Worm (Caenorhabditis elegans): ENCODE data around the gene C09E7.11.

Gene C09E7.11

ce11 chrIII:6525557-6525956 lies 5.6 kb upstream of the C09E7.11 start, which contains the start of gene oig-1:
TSS of gene oig-1 (minus strand) at chrIII:6525657.
- no peak for TF ChIP-seq somi-1 (GFP tag; optimal IDR thresholded peaks at IDR 0.05)
- TF ChIP-seq ccch-3 (GFP tag; optimal IDR thresholded peaks at IDR 0.05): no peak
- TF ChIP-seq lin-35 (GFP tag; optimal IDR thresholded peaks at IDR 0.05): no peak
- TF ChIP-seq zfh-2 (GFP tag; conservative IDR thresholded peaks at IDR 0.05): no peak
- no peak for TF ChIP-seq Y53G8AR.9 (GFP tag; conservative IDR thresholded peaks at IDR 0.05)
- TF ChIP-seq let-607 (tag; optimal IDR thresholded peaks at IDR 0.05): no peak
- TF ChIP-seq Y56A3A.18 (GFP tag; IDR thresholded peaks at IDR 0.05): no peak
- no peak for TF ChIP-seq dpff-1 (tag; optimal IDR thresholded peaks at IDR 0.05)
- TF ChIP-seq F52B5.7 (tag; optimal IDR thresholded peaks at IDR 0.05): no peak
- TF ChIP-seq repo-1 (tag; optimal IDR thresholded peaks at IDR 0.05): no peak
- TF ChIP-seq hrde-1 (tag; optimal IDR thresholded peaks at IDR 0.05; ENCODE audit: borderline replicate concordance): no peak
- no peak for TF ChIP-seq ceh-79 (tag; optimal IDR thresholded peaks at IDR 0.05)
- TF ChIP-seq ceh-27 (GFP tag; optimal IDR thresholded peaks at IDR 0.05): no peak

DNA sequence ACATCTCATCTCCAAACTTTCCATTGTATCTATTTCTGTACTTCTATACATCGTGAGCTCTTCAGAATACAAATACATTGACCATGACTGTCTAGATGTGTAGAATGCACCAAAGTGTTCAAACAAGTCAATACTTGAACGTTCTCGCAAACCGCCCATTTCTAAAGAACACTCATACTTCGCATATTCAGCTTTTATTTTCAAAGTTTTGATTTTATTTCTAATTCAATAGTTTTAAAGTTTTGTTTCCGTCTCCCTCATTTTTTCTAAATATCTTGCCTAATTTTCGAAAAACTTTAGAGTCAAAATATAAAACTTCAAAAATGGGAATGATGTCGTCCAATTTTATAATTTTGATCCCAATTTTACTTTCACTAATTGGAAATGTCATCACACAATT lies 3.3 kb upstream of the C09E7.11 start, which contains the start of gene pqn-10:
Gene pqn-10, plus strand, starts transcription at position 301 of the 400 bp plus-strand sequence.
- TF ChIP-seq F57A8.1 (GFP tag; optimal IDR thresholded peaks at IDR 0.05): no peak
- no peak for TF ChIP-seq Y67H2A.10 (GFP tag; conservative IDR thresholded peaks at IDR 0.05)
- no peak for TF ChIP-seq lin-54 (GFP tag; optimal IDR thresholded peaks at IDR 0.05)
- TF ChIP-seq dox-1 (GFP tag; IDR thresholded peaks at IDR 0.05): no peak
- TF ChIP-seq cebp-2 (GFP tag; IDR thresholded peaks at IDR 0.05): no peak
- no peak for TF ChIP-seq egrh-3 (GFP tag; IDR thresholded peaks at IDR 0.05)
- no peak for TF ChIP-seq F23B12.7 (tag; optimal IDR thresholded peaks at IDR 0.05; ENCODE audit: insufficient read depth)
- TF ChIP-seq nfya-1 (tag; optimal IDR thresholded peaks at IDR 0.05; ENCODE audit: borderline replicate concordance, insufficient read depth): no peak
- TF ChIP-seq lag-1 (GFP tag; IDR thresholded peaks at IDR 0.05): no peak
- TF ChIP-seq snpc-1.3 (tag; optimal IDR thresholded peaks at IDR 0.05; ENCODE audit: insufficient read depth): no peak
- no peak for TF ChIP-seq B0035.1 (tag; optimal IDR thresholded peaks at IDR 0.05)

- TF ChIP-seq hsf-1 (GFP tag; IDR thresholded peaks at IDR 0.05) (no peak), snpc-1.3 (tag; optimal IDR thresholded peaks at IDR 0.05; ENCODE audit: insufficient read depth) (no peak), tbx-9 (tag; optimal IDR thresholded peaks at IDR 0.05; ENCODE audit: borderline replicate concordance) (no peak), nfya-1 (tag; optimal IDR thresholded peaks at IDR 0.05; ENCODE audit: borderline replicate concordance, insufficient read depth) (no peak), hrde-1 (tag; optimal IDR thresholded peaks at IDR 0.05; ENCODE audit: borderline replicate concordance) (no peak), dpff-1 (tag; optimal IDR thresholded peaks at IDR 0.05) (no peak), ztf-3 (GFP tag; optimal IDR thresholded peaks at IDR 0.05) (no peak), F57C9.4 (tag; optimal IDR thresholded peaks at IDR 0.05) (no peak), ekl-4 (GFP tag; IDR thresholded peaks at IDR 0.05) (no peak), gei-17 (GFP tag; optimal IDR thresholded peaks at IDR 0.05) (no peak), athp-1 (tag; optimal IDR thresholded peaks at IDR 0.05) (no peak), egrh-3 (GFP tag; IDR thresholded peaks at IDR 0.05) (no peak), bed-1 (GFP tag; IDR thresholded peaks at IDR 0.05) (no peak)
Observed at ce11 chrIII:6532647-6533046, 1.4 kb downstream of the C09E7.11 start, which contains the start of gene srxa-5. TSS of gene srxa-5 (plus strand) at chrIII:6532947.

DNA sequence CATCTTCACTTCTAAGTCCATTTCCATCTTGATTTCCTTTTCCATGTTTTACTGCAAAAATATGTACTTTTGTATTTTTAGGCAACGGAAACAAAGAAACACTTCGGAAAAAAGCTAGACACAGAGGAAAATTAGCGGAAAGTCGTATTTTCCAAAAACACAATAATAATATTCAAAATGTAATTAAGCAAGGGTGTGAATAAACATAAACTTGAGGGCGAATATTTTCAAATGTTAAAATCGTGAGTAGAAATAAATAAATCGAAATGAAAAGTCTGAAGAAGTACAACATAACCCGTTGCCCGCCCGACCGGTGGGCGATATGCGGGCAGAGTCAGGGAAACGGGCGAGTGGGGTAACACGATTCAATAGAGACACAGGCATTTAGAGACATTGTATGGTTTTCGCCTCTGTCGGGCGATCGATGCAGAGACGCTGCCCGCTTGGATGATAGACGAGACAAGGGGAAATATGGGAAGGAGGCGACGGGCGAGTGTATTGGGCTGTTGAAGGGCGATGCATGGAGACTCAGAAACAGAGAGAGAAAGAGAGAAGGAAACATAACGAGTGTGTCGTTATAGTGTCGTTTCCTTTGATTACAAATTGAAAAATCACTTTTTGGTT lies 5.9 kb downstream of the C09E7.11 start, which contains the start of gene C09E7.4:
Gene C09E7.4, minus strand, starts transcription at position 51 of the 624 bp plus-strand sequence.
- TF ChIP-seq ztf-25 (GFP tag; IDR thresholded peaks at IDR 0.05): 0 out of 2 replicates have a peak, but pooled peaks have one; percentile 11
- TF ChIP-seq K12H6.12 (tag; optimal IDR thresholded peaks at IDR 0.05): peak; percentile 18
- no peak for TF ChIP-seq attf-3 (GFP tag; conservative IDR thresholded peaks at IDR 0.05)
